Worm (Caenorhabditis elegans): ENCODE measurements around the gene ZC15.3.

DNA sequence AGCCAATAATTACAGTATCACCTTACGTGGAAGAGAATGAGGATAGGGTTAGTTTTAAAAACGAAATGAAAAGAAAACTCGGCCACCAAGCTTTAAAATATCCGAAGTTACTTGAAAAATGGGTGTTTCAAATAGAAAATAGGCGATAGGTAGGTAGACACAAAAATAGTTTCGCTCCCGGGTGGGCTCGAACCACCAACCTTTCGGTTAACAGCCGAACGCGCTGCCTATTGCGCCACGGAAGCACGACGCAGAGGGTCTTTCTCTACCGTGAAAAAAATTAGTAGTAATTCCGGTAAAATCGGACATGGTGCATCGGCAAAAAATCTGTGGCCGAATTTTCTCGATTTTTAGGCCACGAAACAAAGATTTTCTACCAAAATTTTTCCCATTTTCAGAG is 44.2 kb downstream of the ZC15.3 start:
- TF ChIP-seq nhr-237 (tag; optimal IDR thresholded peaks at IDR 0.05): no peak
- TF ChIP-seq lsy-2 (tag; optimal IDR thresholded peaks at IDR 0.05): no peak
- TF ChIP-seq C34B4.2 (tag; optimal IDR thresholded peaks at IDR 0.05): no peak
- no peak for TF ChIP-seq skn-1 (tag; optimal IDR thresholded peaks at IDR 0.05)
- TF ChIP-seq mep-1 (tag; optimal IDR thresholded peaks at IDR 0.05): no peak
- TF ChIP-seq lir-3 (tag; optimal IDR thresholded peaks at IDR 0.05; ENCODE audit: poor library complexity): no peak
- TF ChIP-seq dsc-1 (tag; optimal IDR thresholded peaks at IDR 0.05): no peak
- TF ChIP-seq vab-15 (tag; optimal IDR thresholded peaks at IDR 0.05): no peak
- no peak for TF ChIP-seq F16B12.6 (tag; optimal IDR thresholded peaks at IDR 0.05)
- no peak for TF ChIP-seq nhr-76 (tag; optimal IDR thresholded peaks at IDR 0.05)
- TF ChIP-seq dpl-1 (GFP tag; optimal IDR thresholded peaks at IDR 0.05): no peak
- no peak for TF ChIP-seq ama-1 (optimal IDR thresholded peaks at IDR 0.05)
- TF ChIP-seq ztf-11 (tag; optimal IDR thresholded peaks at IDR 0.05): no peak

All from whole organism, L1 larva.